Fruit fly (Drosophila melanogaster) whole organism, embryonic: ENCODE data around the gene qm.

ENCODE experiments used
- Aef1 ChIP-seq: fragments of 200-800 bp; sonication (Bioruptor generic); IDR thresholded peaks from 3 replicates; pipeline ENCODE4 v1.3.6; 2022; ENCODE audit warnings: missing biosample characterization, missing genetic modification characterization
- Bdp1 ChIP-seq: fragments of 200-800 bp; sonication (Bioruptor generic); optimal IDR thresholded peaks from 3 replicates; lab custom pipeline; 2016; ENCODE audit warnings: missing biosample characterization, missing genetic modification characterization
- CG10366 ChIP-seq: fragments of 200-800 bp; sonication (Bioruptor generic); IDR thresholded peaks from 2 replicates; pipeline ENCODE4 v1.3.6; 2022; ENCODE audit warnings: missing biosample characterization, missing genetic modification characterization
- CG10543 ChIP-seq: fragments of 200-800 bp; sonication (Bioruptor generic); optimal IDR thresholded peaks from 3 replicates; lab custom pipeline; 2017; ENCODE audit warnings: missing biosample characterization, mild to moderate bottlenecking, missing genetic modification characterization, moderate library complexity
- CG10979 ChIP-seq: fragments of 200-800 bp; sonication (Bioruptor generic); optimal IDR thresholded peaks from 2 replicates; lab custom pipeline; 2018; ENCODE audit warnings: missing biosample characterization, mild to moderate bottlenecking, missing genetic modification characterization, moderate library complexity
- CG11398 ChIP-seq: fragments of 200-800 bp; sonication (Bioruptor generic); optimal IDR thresholded peaks from 2 replicates; lab custom pipeline; 2016; ENCODE audit warnings: missing biosample characterization, missing genetic modification characterization
- CG11695 ChIP-seq: fragments of 200-800 bp; sonication (Bioruptor generic); IDR thresholded peaks from 3 replicates; pipeline ENCODE4 v1.3.6; 2022; ENCODE audit warnings: missing biosample characterization, missing genetic modification characterization
- CG12155 ChIP-seq: fragments of 200-800 bp; sonication (Bioruptor generic); optimal IDR thresholded peaks from 3 replicates; lab custom pipeline; 2016; ENCODE audit warnings: missing biosample characterization, missing genetic modification characterization
- CG13287 ChIP-seq: fragments of 200-800 bp; sonication (Bioruptor generic); IDR thresholded peaks from 2 replicates; pipeline ENCODE4 v1.3.6; 2022; ENCODE audit warnings: missing biosample characterization, missing genetic modification characterization; ENCODE audit not compliant: partially characterized antibody
- CG17361 ChIP-seq: fragments of 200-800 bp; sonication (Bioruptor generic); IDR thresholded peaks from 3 replicates; pipeline ENCODE4 v1.3.6; 2022; ENCODE audit warnings: missing biosample characterization, missing genetic modification characterization
- CG18262 ChIP-seq: fragments of 200-800 bp; optimal IDR thresholded peaks from 3 replicates; lab custom pipeline; 2019; ENCODE audit warnings: missing biosample characterization, mild to moderate bottlenecking, missing genetic modification characterization, moderate library complexity
- CG18476 ChIP-seq: fragments of 200-800 bp; sonication (Bioruptor generic); optimal IDR thresholded peaks from 2 replicates; lab custom pipeline; 2016; ENCODE audit warnings: missing biosample characterization, mild to moderate bottlenecking, missing genetic modification characterization
- CG18764 ChIP-seq: fragments of 200-800 bp; sonication (Bioruptor generic); optimal IDR thresholded peaks from 3 replicates; lab custom pipeline; 2016; ENCODE audit warnings: missing biosample characterization, missing genetic modification characterization
- CG2202 ChIP-seq: fragments of 200-800 bp; sonication (Bioruptor generic); optimal IDR thresholded peaks from 2 replicates; lab custom pipeline; 2018; ENCODE audit warnings: missing biosample characterization, mild to moderate bottlenecking, missing genetic modification characterization
- CG2712 ChIP-seq: fragments of 200-800 bp; optimal IDR thresholded peaks from 3 replicates; lab custom pipeline; 2019; ENCODE audit warnings: missing biosample characterization, mild to moderate bottlenecking, missing genetic modification characterization, moderate library complexity
- CG3281 ChIP-seq: fragments of 200-800 bp; sonication (Bioruptor generic); optimal IDR thresholded peaks from 3 replicates; lab custom pipeline; 2017; ENCODE audit warnings: missing biosample characterization, mild to moderate bottlenecking, missing genetic modification characterization
- CG34376 ChIP-seq: fragments of 200-800 bp; sonication (Bioruptor generic); optimal IDR thresholded peaks from 2 replicates; lab custom pipeline; 2018; ENCODE audit warnings: missing biosample characterization, mild to moderate bottlenecking, missing genetic modification characterization
- CG3726 ChIP-seq: fragments of 200-800 bp; sonication (Bioruptor generic); IDR thresholded peaks from 3 replicates; pipeline ENCODE4, ENCODE4 v1.3.6; 2022; ENCODE audit warnings: missing biosample characterization, missing genetic modification characterization
- CG3995 ChIP-seq: fragments of 200-800 bp; sonication (Bioruptor generic); optimal IDR thresholded peaks from 3 replicates; lab custom pipeline; 2016; ENCODE audit warnings: missing biosample characterization, missing genetic modification characterization
- CG4328 ChIP-seq: fragments of 200-800 bp; sonication (Bioruptor generic); optimal IDR thresholded peaks from 3 replicates; lab custom pipeline; 2017; ENCODE audit warnings: missing biosample characterization, missing genetic modification reagents, missing genetic modification characterization
- CG5180 ChIP-seq: fragments of 200-800 bp; sonication (Bioruptor generic); optimal IDR thresholded peaks from 3 replicates; lab custom pipeline; 2017; ENCODE audit warnings: missing biosample characterization, missing genetic modification characterization, mild to moderate bottlenecking, moderate library complexity, missing genetic modification reagents
- CG5245 ChIP-seq: fragments of 200-800 bp; sonication (Bioruptor generic); optimal IDR thresholded peaks from 3 replicates; lab custom pipeline; 2016; ENCODE audit warnings: missing biosample characterization, missing genetic modification characterization
- CG6654 ChIP-seq: fragments of 200-800 bp; sonication (Bioruptor generic); optimal IDR thresholded peaks from 2 replicates; lab custom pipeline; 2017; ENCODE audit warnings: missing biosample characterization, mild to moderate bottlenecking, missing genetic modification characterization
- CG9932 ChIP-seq: fragments of 200-800 bp; sonication (Bioruptor generic); IDR thresholded peaks from 2 replicates; pipeline ENCODE4 v1.3.6; 2022; ENCODE audit warnings: missing biosample characterization, missing genetic modification characterization
- CkIIα-i1 ChIP-seq: fragments of 200-800 bp; sonication (Bioruptor generic); IDR thresholded peaks from 2 replicates; pipeline ENCODE4 v1.3.6; 2022; ENCODE audit warnings: missing biosample characterization, missing genetic modification characterization
- CoRest ChIP-seq: fragments of 200-800 bp; sonication (Bioruptor generic); optimal IDR thresholded peaks from 3 replicates; lab custom pipeline; 2018; ENCODE audit warnings: missing biosample characterization, mild to moderate bottlenecking, missing genetic modification characterization, moderate library complexity
- D19B ChIP-seq: fragments of 200-800 bp; sonication (Bioruptor generic); optimal IDR thresholded peaks from 2 replicates; lab custom pipeline; 2017; ENCODE audit warnings: missing biosample characterization, mild to moderate bottlenecking, missing genetic modification characterization
- Ets65A ChIP-seq: fragments of 200-800 bp; sonication (Bioruptor generic); peaks from one replicate; lab custom pipeline; 2016; ENCODE audit warnings: missing biosample characterization, missing genetic modification characterization
- Lim3 ChIP-seq: fragments of 200-800 bp; sonication (Bioruptor generic); IDR thresholded peaks from 2 replicates; pipeline ENCODE4 v1.3.6; 2022; ENCODE audit warnings: missing biosample characterization, missing genetic modification characterization
- MBD-R2 ChIP-seq: fragments of 200-800 bp; sonication (Bioruptor generic); IDR thresholded peaks from 2 replicates; pipeline ENCODE4 v1.3.6; 2022; ENCODE audit warnings: missing biosample characterization, missing genetic modification characterization
- Ptx1 ChIP-seq: fragments of 200-800 bp; sonication (Bioruptor generic); IDR thresholded peaks from 2 replicates; pipeline ENCODE4 v1.3.6; 2022; ENCODE audit warnings: missing biosample characterization, missing genetic modification characterization
- Ravus ChIP-seq: fragments of 200-800 bp; sonication (Bioruptor generic); IDR thresholded peaks from 2 replicates; pipeline ENCODE4 v1.3.6; 2022; ENCODE audit warnings: missing biosample characterization, missing genetic modification characterization
- Sin3A ChIP-seq: fragments of >200 bp; optimal IDR thresholded peaks from 2 replicates; lab custom pipeline; 2018
- Vsx1 ChIP-seq: fragments of 200-800 bp; sonication (Bioruptor generic); optimal IDR thresholded peaks from 2 replicates; lab custom pipeline; 2017; ENCODE audit warnings: missing biosample characterization, mild to moderate bottlenecking, missing genetic modification characterization, missing genetic modification reagents
- bbx ChIP-seq: fragments of 200-800 bp; sonication (Bioruptor generic); IDR thresholded peaks from 2 replicates; pipeline ENCODE4 v1.3.6; 2022; ENCODE audit warnings: missing biosample characterization, missing genetic modification characterization; ENCODE audit not compliant: partially characterized antibody
- bcd ChIP-seq: fragments of 200-800 bp; sonication (Bioruptor generic); optimal IDR thresholded peaks from 2 replicates; lab custom pipeline; 2017; ENCODE audit warnings: missing biosample characterization, mild to moderate bottlenecking, missing genetic modification characterization
- bowl ChIP-seq: fragments of 200-800 bp; sonication (Bioruptor generic); IDR thresholded peaks from 2 replicates; pipeline ENCODE4 v1.3.6; 2022; ENCODE audit warnings: missing biosample characterization, missing genetic modification characterization
- chif ChIP-seq, 2 experiments: fragments of 200-800 bp; sonication (Bioruptor generic); optimal IDR thresholded peaks; 3 replicates each; lab custom pipeline; 2016; ENCODE audit warnings: missing biosample characterization in 2 of 2, missing genetic modification characterization in 2 of 2
- chn ChIP-seq: fragments of 200-800 bp; sonication (Bioruptor generic); optimal IDR thresholded peaks from 2 replicates; lab custom pipeline; 2016; ENCODE audit warnings: missing biosample characterization, missing genetic modification characterization
- crc ChIP-seq: fragments of 200-800 bp; sonication (Bioruptor generic); optimal IDR thresholded peaks from 2 replicates; lab custom pipeline; 2016; ENCODE audit warnings: missing biosample characterization, missing genetic modification characterization
- da ChIP-seq: fragments of 200-800 bp; sonication (Bioruptor generic); optimal IDR thresholded peaks from 2 replicates; lab custom pipeline; 2016; ENCODE audit warnings: missing biosample characterization, missing genetic modification characterization
- ewg ChIP-seq: fragments of 200-800 bp; sonication (Bioruptor generic); optimal IDR thresholded peaks from 3 replicates; lab custom pipeline; 2017; ENCODE audit warnings: mild to moderate bottlenecking, missing biosample characterization, missing genetic modification reagents, missing genetic modification characterization
- grn ChIP-seq: fragments of 200-800 bp; sonication (Bioruptor generic); optimal IDR thresholded peaks from 3 replicates; lab custom pipeline; 2017; ENCODE audit warnings: missing biosample characterization, missing genetic modification characterization
- her ChIP-seq: fragments of 200-800 bp; sonication (Bioruptor generic); optimal IDR thresholded peaks from 2 replicates; lab custom pipeline; 2016; ENCODE audit warnings: missing biosample characterization, missing genetic modification characterization
- jing ChIP-seq: fragments of 200-800 bp; sonication (Bioruptor generic); optimal IDR thresholded peaks from 2 replicates; lab custom pipeline; 2018; ENCODE audit warnings: missing biosample characterization, mild to moderate bottlenecking, missing genetic modification characterization
- lab ChIP-seq: fragments of 200-800 bp; sonication (Bioruptor generic); optimal IDR thresholded peaks from 3 replicates; lab custom pipeline; 2017; ENCODE audit warnings: missing biosample characterization, missing genetic modification characterization, mild to moderate bottlenecking, moderate library complexity, missing genetic modification reagents
- nerfin-1 ChIP-seq: fragments of 200-800 bp; sonication (Bioruptor generic); optimal IDR thresholded peaks from 3 replicates; lab custom pipeline; 2019; ENCODE audit warnings: missing biosample characterization, mild to moderate bottlenecking, missing genetic modification characterization, moderate library complexity
- p53 ChIP-seq: fragments of 200-800 bp; sonication (Bioruptor generic); optimal IDR thresholded peaks from 2 replicates; lab custom pipeline; 2016; ENCODE audit warnings: missing biosample characterization, missing genetic modification characterization
- salm ChIP-seq: fragments of 200-800 bp; sonication (Bioruptor generic); optimal IDR thresholded peaks from 2 replicates; lab custom pipeline; 2018; ENCODE audit warnings: missing biosample characterization, mild to moderate bottlenecking, missing genetic modification characterization
- slou ChIP-seq: fragments of 200-800 bp; sonication (Bioruptor generic); optimal IDR thresholded peaks from 3 replicates; lab custom pipeline; 2016; ENCODE audit warnings: missing biosample characterization, missing genetic modification characterization
- sug ChIP-seq: fragments of 200-800 bp; optimal IDR thresholded peaks from 2 replicates; lab custom pipeline; 2019; ENCODE audit warnings: missing biosample characterization, mild to moderate bottlenecking, missing genetic modification characterization, moderate library complexity
- zen ChIP-seq: fragments of 200-800 bp; sonication (Bioruptor generic); optimal IDR thresholded peaks from 3 replicates; lab custom pipeline; 2018; ENCODE audit warnings: missing biosample characterization, mild to moderate bottlenecking, missing genetic modification characterization, moderate library complexity

qm gene

DNA sequence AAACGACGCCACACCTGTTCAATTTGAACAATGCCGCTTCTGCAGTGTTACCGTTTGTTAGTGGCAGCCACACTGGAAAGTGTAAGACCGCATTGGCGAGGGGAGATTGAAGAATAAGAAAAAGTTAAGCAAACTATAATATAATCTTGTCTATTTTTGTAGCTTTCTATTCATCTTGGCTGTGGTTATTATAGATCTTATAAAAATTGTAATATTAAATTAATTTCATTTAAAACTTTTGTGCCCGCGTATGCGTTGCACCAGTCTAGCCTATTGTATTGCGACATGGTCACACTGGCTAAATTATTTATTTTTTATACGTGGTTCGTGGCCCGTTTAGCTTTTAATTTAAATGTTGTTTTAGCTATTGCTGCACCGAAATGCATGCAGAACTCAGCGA is 24.8 kb upstream of the qm start, which contains the start of the genes RhoGEF4 and Rint1 (continued):
- TF ChIP-seq CG17361 (GFP tag; lab: Robert Waterston, UW): peak; percentile 74
- peak; percentile 28 for TF ChIP-seq nerfin-1 (tag; lab: Kevin White, UChicago)
- peak; percentile 4 to 53 for TF ChIP-seq chif (GFP tag; optimal IDR thresholded peaks at IDR 0.05; lab: Kevin White, UChicago)
- TF ChIP-seq da (GFP tag; lab: Kevin White, UChicago): peak; percentile 20
- TF ChIP-seq zen (tag; lab: Kevin White, UChicago): peak; percentile 73
- peak; percentile 97 for TF ChIP-seq MBD-R2
- TF ChIP-seq CG5245 (GFP tag; lab: Kevin White, UChicago): no peak
- TF ChIP-seq CG2712 (tag; lab: Kevin White, UChicago): peak; percentile 81
- TF ChIP-seq CG18476 (GFP tag; lab: Kevin White, UChicago): peak; percentile 100
- peak; percentile 31 for TF ChIP-seq slou (GFP tag; lab: Kevin White, UChicago)
- TF ChIP-seq Ets65A (GFP tag; lab: Kevin White, UChicago): peak; percentile 95
- TF ChIP-seq CG18764: peak; percentile 49
- TF ChIP-seq CkIIα-i1 (GFP tag; lab: Robert Waterston, UW): no peak
- TF ChIP-seq Vsx1 (GFP tag; lab: Kevin White, UChicago): no peak
- peak; percentile 55; the same call in 1 of the 2 replicates for TF ChIP-seq CG13287
- TF ChIP-seq CG18262 (tag; lab: Kevin White, UChicago): peak; percentile 59
- TF ChIP-seq CG10979 (tag; lab: Kevin White, UChicago): peak; percentile 51
- peak; percentile 80 for TF ChIP-seq CG10366
- TF ChIP-seq D19B (GFP tag; lab: Kevin White, UChicago): no peak
- TF ChIP-seq CG11695: no peak
- TF ChIP-seq chn (GFP tag; lab: Kevin White, UChicago): peak; percentile 48
- peak; percentile 5 for TF ChIP-seq CG10543 (GFP tag; lab: Kevin White, UChicago)
- TF ChIP-seq CG12155 (GFP tag; lab: Kevin White, UChicago): peak; percentile 73
- no peak for TF ChIP-seq salm (tag; lab: Kevin White, UChicago)
- TF ChIP-seq ewg (GFP tag; lab: Kevin White, UChicago): peak; percentile 60
- no peak for TF ChIP-seq p53 (GFP tag; lab: Kevin White, UChicago)
- TF ChIP-seq CG3281 (GFP tag; lab: Kevin White, UChicago): peak; percentile 6
- TF ChIP-seq Bdp1: peak; percentile 37
- TF ChIP-seq bcd (GFP tag; lab: Kevin White, UChicago): peak; percentile 54
- peak; percentile 92 for TF ChIP-seq CG9932 (GFP tag; lab: Robert Waterston, UW)
- TF ChIP-seq CG4328 (GFP tag; lab: Kevin White, UChicago): no peak
- TF ChIP-seq CG5180 (GFP tag; lab: Kevin White, UChicago): no peak
- no peak for TF ChIP-seq bbx
- peak; percentile 86 for TF ChIP-seq Ptx1 (GFP tag; lab: Robert Waterston, UW)
- TF ChIP-seq bowl (GFP tag; lab: Robert Waterston, UW): no peak
- TF ChIP-seq jing: no peak
- TF ChIP-seq her (GFP tag; lab: Kevin White, UChicago): no peak
- no peak for TF ChIP-seq grn (GFP tag; lab: Kevin White, UChicago)
- no peak for TF ChIP-seq CG3995 (GFP tag; lab: Kevin White, UChicago)
- peak; percentile 28 for TF ChIP-seq lab
- no peak for TF ChIP-seq CG3726
- peak; percentile 73 for TF ChIP-seq sug (tag; lab: Kevin White, UChicago)
- TF ChIP-seq CG6654 (GFP tag; lab: Kevin White, UChicago): no peak
- peak; percentile 30 for TF ChIP-seq CG2202
- no peak for TF ChIP-seq CG11398 (GFP tag; lab: Kevin White, UChicago)
- peak; percentile 82 for TF ChIP-seq Aef1 (GFP tag; lab: Robert Waterston, UW)
- TF ChIP-seq crc (GFP tag; lab: Kevin White, UChicago): no peak
- peak; percentile 86 for TF ChIP-seq CoRest (tag; lab: Kevin White, UChicago)
- TF ChIP-seq Sin3A: peak; percentile 87
- TF ChIP-seq Ravus (GFP tag; lab: Robert Waterston, UW): no peak
- TF ChIP-seq CG34376 (GFP tag; lab: Kevin White, UChicago): no peak
- no peak for TF ChIP-seq Lim3 (GFP tag; lab: Robert Waterston, UW)
